Worm (Caenorhabditis elegans) whole organism, L4 larva: ENCODE results near the gene F21A3.3.

Experiments used
- F10B5.3 ChIP-seq: sonication (generic microtip); optimal IDR thresholded peaks from 2 replicates; lab custom pipeline; 2016; ENCODE audit warnings: mild to moderate bottlenecking, missing genetic modification characterization, missing compliant biosample characterization
- T20F7.1 ChIP-seq: fragments of 200-800 bp; sonication (Bioruptor generic); optimal IDR thresholded peaks from 2 replicates; lab custom pipeline; 2018; ENCODE audit warnings: mild to moderate bottlenecking, missing genetic modification characterization, missing compliant biosample characterization
- T26A8.4 ChIP-seq: fragments of 200-800 bp; sonication (Bioruptor generic); IDR thresholded peaks from 2 replicates; pipeline ENCODE4 v1.3.6; 2022; ENCODE audit warnings: missing genetic modification characterization, missing compliant biosample characterization
- aha-1 ChIP-seq: fragments of 150-350 bp; peaks from one replicate; lab custom pipeline; 2014; ENCODE audit warnings: missing biosample characterization, missing genetic modification characterization
- aly-2 ChIP-seq: sonication (generic microtip); optimal IDR thresholded peaks from 2 replicates; lab custom pipeline; 2018; ENCODE audit warnings: missing biosample characterization, missing genetic modification characterization
- attf-4 ChIP-seq: sonication (generic microtip); optimal IDR thresholded peaks from 3 replicates; lab custom pipeline; 2017; ENCODE audit warnings: missing biosample characterization, missing genetic modification characterization
- ceh-20 ChIP-seq: fragments of 200-800 bp; sonication (Bioruptor generic); IDR thresholded peaks from 2 replicates; pipeline ENCODE4 v1.3.6; 2022; ENCODE audit warnings: missing genetic modification reagents, missing genetic modification characterization, missing compliant biosample characterization
- ceh-28 ChIP-seq: fragments of 150-350 bp; optimal IDR thresholded peaks from 2 replicates; lab custom pipeline; 2014; ENCODE audit warnings: missing biosample characterization, missing genetic modification reagents, missing genetic modification characterization
- ceh-62 ChIP-seq: sonication (generic microtip); optimal IDR thresholded peaks from 2 replicates; lab custom pipeline; 2017; ENCODE audit warnings: missing biosample characterization, missing genetic modification characterization
- ceh-82 ChIP-seq: sonication (generic microtip); optimal IDR thresholded peaks from 2 replicates; lab custom pipeline; 2017; ENCODE audit warnings: missing biosample characterization, missing genetic modification characterization
- ces-1 ChIP-seq: fragments of 150-350 bp; sonication (generic microtip); optimal IDR thresholded peaks from 4 replicates; lab custom pipeline; 2014; ENCODE audit warnings: missing biosample characterization, missing genetic modification reagents, missing genetic modification characterization
- daf-8 ChIP-seq: fragments of 200-800 bp; sonication (Bioruptor generic); IDR thresholded peaks from 2 replicates; pipeline ENCODE4 v1.3.6; 2022; ENCODE audit warnings: missing genetic modification characterization, missing compliant biosample characterization
- dmd-6 ChIP-seq: fragments of 200-800 bp; sonication (Bioruptor generic); IDR thresholded peaks from 2 replicates; pipeline ENCODE4 v1.3.6; 2022; ENCODE audit warnings: missing genetic modification reagents, missing genetic modification characterization, missing compliant biosample characterization
- dmd-8 ChIP-seq: fragments of 200-800 bp; sonication (Bioruptor generic); IDR thresholded peaks from 2 replicates; pipeline ENCODE4 v1.3.6; 2022; ENCODE audit warnings: missing genetic modification characterization, missing compliant biosample characterization
- egl-27 ChIP-seq: sonication (generic microtip); optimal IDR thresholded peaks from 3 replicates; lab custom pipeline; 2017; ENCODE audit warnings: missing biosample characterization, missing genetic modification reagents, missing genetic modification characterization
- fkh-10 ChIP-seq: fragments of 150-350 bp; optimal IDR thresholded peaks from 2 replicates; lab custom pipeline; 2014; ENCODE audit warnings: missing biosample characterization, missing genetic modification reagents, missing genetic modification characterization
- hlh-11 ChIP-seq: fragments of 200-800 bp; sonication (Bioruptor generic); optimal IDR thresholded peaks from 2 replicates; lab custom pipeline; 2018; ENCODE audit warnings: mild to moderate bottlenecking, missing genetic modification characterization, missing compliant biosample characterization
- jun-1 ChIP-seq: fragments of 150-350 bp; optimal IDR thresholded peaks from 2 replicates; lab custom pipeline; 2014; ENCODE audit warnings: missing biosample characterization, missing genetic modification reagents, missing genetic modification characterization
- lim-7 ChIP-seq: fragments of 200-800 bp; sonication (Bioruptor generic); IDR thresholded peaks from 2 replicates; pipeline ENCODE4 v1.3.6; 2022; ENCODE audit warnings: missing genetic modification characterization, missing compliant biosample characterization
- lin-13 ChIP-seq: fragments of 150-350 bp; optimal IDR thresholded peaks from 2 replicates; lab custom pipeline; 2014; ENCODE audit warnings: missing biosample characterization, missing genetic modification reagents, missing genetic modification characterization
- lin-39 ChIP-seq: fragments of 150-350 bp; optimal IDR thresholded peaks from 2 replicates; lab custom pipeline; 2014; ENCODE audit warnings: missing biosample characterization, missing genetic modification reagents, missing genetic modification characterization
- madf-5 ChIP-seq, 2 experiments: fragments of 200-800 bp; sonication (Bioruptor generic); IDR thresholded peaks; 2 replicates each; pipeline ENCODE4 v1.3.6; 2022; ENCODE audit warnings: missing compliant biosample characterization in 2 of 2, missing genetic modification characterization in 2 of 2
- mxl-2 ChIP-seq: fragments of 200-800 bp; sonication (Bioruptor generic); conservative IDR thresholded peaks from 2 replicates; pipeline ENCODE4 v1.3.6; 2022; ENCODE audit warnings: missing genetic modification reagents, missing genetic modification characterization, missing compliant biosample characterization
- mxl-3 ChIP-seq: fragments of 200-800 bp; sonication (Bioruptor generic); optimal IDR thresholded peaks from 2 replicates; lab custom pipeline; 2018; ENCODE audit warnings: mild to moderate bottlenecking, missing genetic modification characterization, missing compliant biosample characterization
- nhr-42 ChIP-seq: fragments of 200-800 bp; sonication (Bioruptor generic); IDR thresholded peaks from 2 replicates; pipeline ENCODE4 v1.3.6; 2022; ENCODE audit warnings: missing genetic modification characterization, missing compliant biosample characterization
- nhr-6 ChIP-seq: fragments of 150-350 bp; optimal IDR thresholded peaks from 2 replicates; lab custom pipeline; 2014; ENCODE audit warnings: missing biosample characterization, missing genetic modification characterization
- pqm-1 ChIP-seq: sonication (generic microtip); optimal IDR thresholded peaks from 2 replicates; lab custom pipeline; 2017; ENCODE audit warnings: missing biosample characterization, missing genetic modification characterization
- rbr-2 ChIP-seq: sonication (generic microtip); optimal IDR thresholded peaks from 2 replicates; lab custom pipeline; 2016; ENCODE audit warnings: missing genotype, missing genetic modification characterization, missing compliant biosample characterization
- sdz-12 ChIP-seq: fragments of 200-800 bp; sonication (Bioruptor generic); optimal IDR thresholded peaks from 2 replicates; lab custom pipeline; 2018; ENCODE audit warnings: mild to moderate bottlenecking, missing genetic modification characterization, missing compliant biosample characterization
- skn-1 ChIP-seq: fragments of 150-350 bp; optimal IDR thresholded peaks from 2 replicates; lab custom pipeline; 2014; ENCODE audit warnings: missing biosample characterization, missing genetic modification characterization
- tra-1 ChIP-seq: fragments of 200-800 bp; sonication (Bioruptor generic); IDR thresholded peaks from 2 replicates; pipeline ENCODE4 v1.3.6; 2022; ENCODE audit warnings: missing genetic modification reagents, missing genetic modification characterization, missing compliant biosample characterization
- unc-130 ChIP-seq: sonication (generic microtip); optimal IDR thresholded peaks from 2 replicates; lab custom pipeline; 2016; ENCODE audit warnings: missing genetic modification reagents, missing genetic modification characterization, missing compliant biosample characterization
- unc-62 ChIP-seq, 3 experiments: fragments of 150-350 bp in 1 of 3; sonication (generic microtip); optimal IDR thresholded peaks in 2 of 3; peaks in 1 of 3; 1 replicate in 1 of 3; 2 replicates in 2 of 3; lab custom pipeline; 2014 to 2017; ENCODE audit warnings: missing biosample characterization in 3 of 3, missing genetic modification characterization in 3 of 3, missing genetic modification reagents in 3 of 3, missing genotype in 1 of 3
- vab-7 ChIP-seq: fragments of 200-800 bp; sonication (Bioruptor generic); IDR thresholded peaks from 2 replicates; pipeline ENCODE4 v1.3.6; 2022; ENCODE audit warnings: missing genetic modification reagents, missing genetic modification characterization, missing compliant biosample characterization
- zip-11 ChIP-seq: fragments of 200-800 bp; sonication (Bioruptor generic); IDR thresholded peaks from 2 replicates; pipeline ENCODE4 v1.3.6; 2022; ENCODE audit warnings: missing genetic modification characterization, missing compliant biosample characterization

Gene F21A3.3

ce11 chrV:15553869-15554268, 36.4 kb downstream of the F21A3.3 start (continued):
- TF ChIP-seq ceh-28 (tag; lab: Kevin White, UChicago) = no peak
- no peak for TF ChIP-seq sdz-12 (GFP tag; lab: Kevin White, UChicago)
- TF ChIP-seq ceh-20 (GFP tag; lab: Robert Waterston, UW) = 0 out of 2 replicates have a peak, but pooled peaks have one; percentile 10

ce11 chrV:15559047-15559446, 41.5 kb downstream of the F21A3.3 start, which contains the start of gene acr-18:
Gene acr-18, minus strand, starts transcription at chrV:15559147.
- TF ChIP-seq ceh-62 (tag; lab: Kevin White, UChicago) = no peak

ce11 chrV:15559729-15560128, 42.2 kb downstream of the F21A3.3 start:
- TF ChIP-seq hlh-11 (tag; lab: Kevin White, UChicago) (no peak), aha-1 (tag; lab: Kevin White, UChicago) (peak; percentile 56), F10B5.3 (no peak), ceh-82 (tag; lab: Kevin White, UChicago) (no peak), T20F7.1 (GFP tag; lab: Kevin White, UChicago) (no peak), nhr-42 (GFP tag; lab: Robert Waterston, UW) (no peak), nhr-6 (no peak), vab-7 (GFP tag; lab: Robert Waterston, UW) (no peak), ceh-62 (tag; lab: Kevin White, UChicago) (no peak), aly-2 (tag; lab: Kevin White, UChicago) (no peak), dmd-8 (GFP tag; lab: Robert Waterston, UW) (no peak), unc-62 (GFP tag; optimal IDR thresholded peaks at IDR 0.05 in 1 of 2; lab: Kevin White, UChicago) (peak in 1 of 2 experiments; percentile 81), unc-62 (tag; optimal IDR thresholded peaks at IDR 0.05; lab: Kevin White, UChicago) (no peak), dmd-6 (GFP tag; lab: Robert Waterston, UW) (no peak), zip-11 (GFP tag; lab: Robert Waterston, UW) (no peak), T26A8.4 (GFP tag; lab: Robert Waterston, UW) (no peak)

- no peak for TF ChIP-seq ces-1
- TF ChIP-seq nhr-6 = no peak
- TF ChIP-seq jun-1 (tag; lab: Kevin White, UChicago) = no peak
- no peak for TF ChIP-seq mxl-3 (GFP tag; lab: Kevin White, UChicago)
- TF ChIP-seq rbr-2 (tag; lab: Kevin White, UChicago) = no peak
- no peak for TF ChIP-seq daf-8 (GFP tag; lab: Robert Waterston, UW)
- no peak for TF ChIP-seq mxl-2
- TF ChIP-seq lin-39 (tag; lab: Kevin White, UChicago) = no peak
- no peak for TF ChIP-seq pqm-1 (tag; lab: Kevin White, UChicago)
- TF ChIP-seq madf-5 (GFP tag; IDR thresholded peaks at IDR 0.05; lab: Robert Waterston, UW) = no peak
- no peak for TF ChIP-seq tra-1 (GFP tag; lab: Robert Waterston, UW)
Measured at ce11 chrV:15562541-15562940, 45.0 kb downstream of the F21A3.3 start.

ce11 chrV:15563477-15563876, 46.0 kb downstream of the F21A3.3 start:
- TF ChIP-seq fkh-10 = peak; percentile 74
- TF ChIP-seq egl-27 = no peak
- TF ChIP-seq unc-62 (GFP tag; optimal IDR thresholded peaks at IDR 0.05 in 1 of 2; lab: Kevin White, UChicago) = peak in 1 of 2 experiments; percentile 30
- no peak for TF ChIP-seq unc-62 (tag; optimal IDR thresholded peaks at IDR 0.05; lab: Kevin White, UChicago)
- no peak for TF ChIP-seq lin-13 (GFP tag; lab: Kevin White, UChicago)
- no peak for TF ChIP-seq attf-4 (tag; lab: Kevin White, UChicago)
- TF ChIP-seq skn-1 = no peak
- TF ChIP-seq lim-7 (GFP tag; lab: Robert Waterston, UW) = no peak
- TF ChIP-seq unc-130 (GFP tag; lab: Kevin White, UChicago) = no peak
